Worm (Caenorhabditis elegans) whole organism, L1 larva: Measurements from ENCODE around the gene C31H1.5.

Experiments used
- dpl-1 ChIP-seq, 3 experiments: fragments of 150-350 bp in 2 of 3; sonication (generic microtip) in 1 of 3; optimal IDR thresholded peaks; 2 replicates each; lab custom pipeline; 2014 to 2017; ENCODE audit warnings: missing biosample characterization in 3 of 3, missing genetic modification characterization in 3 of 3, missing genetic modification reagents in 3 of 3
- hpl-2 ChIP-seq: fragments of 150-350 bp; optimal IDR thresholded peaks from 2 replicates; lab custom pipeline; 2014; ENCODE audit warnings: missing biosample characterization, missing genetic modification reagents, missing genetic modification characterization
- nhr-11 ChIP-seq: fragments of 150-350 bp; optimal IDR thresholded peaks from 2 replicates; lab custom pipeline; 2014; ENCODE audit warnings: missing biosample characterization, missing genetic modification characterization
- nhr-76 ChIP-seq: sonication (generic microtip); optimal IDR thresholded peaks from 2 replicates; lab custom pipeline; 2017; ENCODE audit warnings: missing biosample characterization, missing genetic modification characterization
- unc-62 ChIP-seq: fragments of 150-350 bp; optimal IDR thresholded peaks from 2 replicates; lab custom pipeline; 2014; ENCODE audit warnings: missing biosample characterization, missing genetic modification reagents, missing genetic modification characterization

DNA sequence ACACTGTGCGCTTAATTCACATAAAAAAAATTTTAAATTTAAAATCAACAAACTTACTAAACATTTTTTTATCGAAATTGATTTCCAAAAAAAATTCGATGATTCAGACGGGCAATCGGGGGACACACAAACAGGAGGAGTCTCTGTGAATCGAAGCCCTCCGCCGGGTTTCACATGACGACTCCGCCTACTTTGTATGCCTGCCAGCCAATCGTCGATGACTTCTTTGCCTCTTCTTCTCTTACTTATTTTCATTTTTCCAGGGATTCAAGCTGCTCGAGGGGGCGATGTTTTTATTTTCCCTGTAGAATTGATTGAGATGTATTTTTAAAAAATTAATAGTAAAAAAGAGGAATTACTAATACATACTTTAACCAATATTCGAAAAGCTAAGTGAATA lies 10.3 kb upstream of the C31H1.5 start, which contains the start of gene lntl-1:
- no peak for TF ChIP-seq nhr-76 (tag; lab: Kevin White, UChicago)
- TF ChIP-seq unc-62 (GFP tag; lab: Kevin White, UChicago), result no peak
- TF ChIP-seq hpl-2 (GFP tag; lab: Kevin White, UChicago), result no peak
- no peak for TF ChIP-seq dpl-1 (GFP tag; optimal IDR thresholded peaks at IDR 0.05; lab: Kevin White, UChicago)
- TF ChIP-seq nhr-11 (tag; lab: Kevin White, UChicago), result no peak
